Fruit fly (Drosophila melanogaster) S2 (cell line): ENCODE measurements around the gene CG43165.

Source experiments
- CG8478 ChIP-seq: fragments of >200 bp; optimal IDR thresholded peaks from 2 replicates; lab custom pipeline; 2018
- CTCF ChIP-seq, 2 experiments: fragments of >200 bp; optimal IDR thresholded peaks; 2 replicates each; lab custom pipeline; 2018

dm6 chr2L:3701526-3701925, 6.7 kb upstream of the CG43165 start, which contains the start of gene CG43145:
- no peak for TF ChIP-seq CTCF (optimal IDR thresholded peaks at IDR 0.05; lab: Kevin White, UChicago)
- no peak for TF ChIP-seq CG8478 (lab: Kevin White, UChicago)
